Worm (Caenorhabditis elegans) whole organism, L4/young adult: Measurements from ENCODE around the gene T12G3.11.

ENCODE experiments used
- W03F9.2 ChIP-seq: fragments of 150-350 bp; optimal IDR thresholded peaks from 2 replicates; lab custom pipeline; 2014; ENCODE audit warnings: missing biosample characterization, missing genetic modification characterization
- him-1 ChIP-seq: sonication (generic microtip); optimal IDR thresholded peaks from 2 replicates; lab custom pipeline; 2016; ENCODE audit warnings: missing genotype, missing genetic modification reagents, missing genetic modification characterization, missing compliant biosample characterization

DNA sequence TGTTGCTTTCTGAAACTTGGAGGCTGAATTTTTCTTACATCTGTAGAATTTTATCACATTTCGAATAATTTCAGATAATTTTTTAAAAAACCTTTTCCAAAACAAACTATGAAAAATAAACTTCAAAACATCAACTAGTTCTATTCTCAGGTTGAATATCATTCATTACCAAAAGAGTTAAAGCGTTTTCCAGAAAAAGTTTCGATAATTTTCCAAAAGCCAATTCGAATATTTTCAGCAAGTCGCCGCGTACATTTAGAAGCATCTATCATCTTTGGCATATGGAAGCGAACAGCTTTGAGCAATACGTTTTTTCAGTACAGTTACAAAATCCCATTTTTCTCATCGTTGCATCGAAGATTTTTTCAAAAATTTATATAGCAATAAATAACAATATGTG is 7.4 kb upstream of the T12G3.11 start:
- TF ChIP-seq him-1 (tag; lab: Kevin White, UChicago) (no peak), W03F9.2 (tag; lab: Kevin White, UChicago) (peak; percentile 39)
